Worm (Caenorhabditis elegans) whole organism, L3 larva: ENCODE data around the gene C53D6.6.

ENCODE experiments used
- R02D3.7 ChIP-seq: fragments of 150-350 bp; optimal IDR thresholded peaks from 2 replicates; lab custom pipeline; 2014; ENCODE audit warnings: missing biosample characterization, missing genetic modification characterization
- ceh-82 ChIP-seq: fragments of 150-350 bp; optimal IDR thresholded peaks from 2 replicates; lab custom pipeline; 2014; ENCODE audit warnings: missing biosample characterization, missing genetic modification characterization
- daf-12 ChIP-seq: fragments of 150-350 bp; optimal IDR thresholded peaks from 2 replicates; lab custom pipeline; 2014; ENCODE audit warnings: missing biosample characterization, missing genetic modification reagents, missing genetic modification characterization
- elt-1 ChIP-seq: fragments of 150-350 bp; optimal IDR thresholded peaks from 2 replicates; lab custom pipeline; 2014; ENCODE audit warnings: missing biosample characterization, missing genetic modification characterization
- elt-3 ChIP-seq, 3 experiments: fragments of 150-350 bp in 1 of 3; sonication (generic microtip) in 2 of 3; optimal IDR thresholded peaks; 2 replicates in 2 of 3; 4 replicates in 1 of 3; lab custom pipeline; 2014 to 2017; ENCODE audit warnings: missing biosample characterization in 3 of 3, missing genetic modification characterization in 3 of 3
- nfya-1 ChIP-seq: sonication (generic microtip); optimal IDR thresholded peaks from 2 replicates; lab custom pipeline; 2017; ENCODE audit warnings: missing genetic modification characterization, mild to moderate bottlenecking, missing compliant biosample characterization, antibody characterized with exemption, moderate library complexity; ENCODE audit not compliant: insufficient read depth
- nhr-11 ChIP-seq: fragments of 150-350 bp; optimal IDR thresholded peaks from 2 replicates; lab custom pipeline; 2014; ENCODE audit warnings: missing biosample characterization, missing genetic modification characterization
- nhr-43 ChIP-seq: sonication (generic microtip); optimal IDR thresholded peaks from 2 replicates; lab custom pipeline; 2016; ENCODE audit warnings: mild to moderate bottlenecking, missing genetic modification characterization, missing compliant biosample characterization; ENCODE audit not compliant: poor library complexity, severe bottlenecking
- nhr-76 ChIP-seq: fragments of 150-350 bp; sonication (generic microtip); optimal IDR thresholded peaks from 5 replicates; lab custom pipeline; 2014; ENCODE audit warnings: missing biosample characterization, missing genetic modification characterization
- nhr-77 ChIP-seq: fragments of 150-350 bp; optimal IDR thresholded peaks from 2 replicates; lab custom pipeline; 2014; ENCODE audit warnings: missing biosample characterization, missing genetic modification characterization
- pqm-1 ChIP-seq: fragments of 150-350 bp; optimal IDR thresholded peaks from 2 replicates; lab custom pipeline; 2017; ENCODE audit warnings: missing biosample characterization, missing genetic modification characterization, inconsistent platforms
- zag-1 ChIP-seq: fragments of 150-350 bp; optimal IDR thresholded peaks from 2 replicates; lab custom pipeline; 2014; ENCODE audit warnings: missing biosample characterization, missing genetic modification characterization

Gene C53D6.6

DNA sequence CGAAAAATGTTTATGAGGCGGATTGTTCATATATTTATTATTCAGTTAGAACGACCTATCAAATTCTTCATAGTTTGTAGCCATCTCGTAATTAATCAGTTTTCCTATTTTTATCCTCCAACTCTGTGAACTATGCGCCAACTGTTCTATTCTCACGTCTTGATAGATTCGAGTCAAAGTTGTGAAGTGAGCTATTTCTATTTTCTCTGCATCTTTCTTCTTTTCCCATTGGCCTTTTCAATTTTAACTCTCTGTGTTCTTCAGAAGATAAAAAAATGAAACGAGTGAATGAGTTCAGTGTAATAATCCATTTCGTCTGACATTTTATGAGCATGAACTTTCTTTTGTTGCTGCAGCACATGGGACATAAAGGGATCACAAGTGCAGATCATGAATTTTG, 54.4 kb downstream of the C53D6.6 start:
- TF ChIP-seq nhr-77 (tag; lab: Kevin White, UChicago) (no peak), zag-1 (tag; lab: Kevin White, UChicago) (no peak), nfya-1 (tag; lab: Kevin White, UChicago) (peak; percentile 7), nhr-76 (no peak), R02D3.7 (no peak), pqm-1 (tag; lab: Kevin White, UChicago) (no peak), elt-3 (tag; optimal IDR thresholded peaks at IDR 0.05; lab: Kevin White, UChicago) (no peak), elt-1 (tag; lab: Kevin White, UChicago) (no peak), daf-12 (tag; lab: Kevin White, UChicago) (no peak), ceh-82 (no peak), nhr-43 (tag; lab: Kevin White, UChicago) (no peak), nhr-11 (peak; percentile 17)
